Worm (Caenorhabditis elegans) whole organism, midembryonic: ENCODE results near the gene syx-16.

Source experiments
- flt-1 ChIP-seq: fragments of 200-800 bp; sonication (Bioruptor generic); IDR thresholded peaks from 2 replicates; pipeline ENCODE4 v1.3.6; 2022; ENCODE audit warnings: missing genetic modification characterization, missing compliant biosample characterization
- ref-1 ChIP-seq: fragments of 200-800 bp; sonication (Bioruptor generic); conservative IDR thresholded peaks from 2 replicates; pipeline ENCODE4 v1.3.6; 2022; ENCODE audit warnings: missing genetic modification reagents, missing genetic modification characterization, missing compliant biosample characterization

DNA sequence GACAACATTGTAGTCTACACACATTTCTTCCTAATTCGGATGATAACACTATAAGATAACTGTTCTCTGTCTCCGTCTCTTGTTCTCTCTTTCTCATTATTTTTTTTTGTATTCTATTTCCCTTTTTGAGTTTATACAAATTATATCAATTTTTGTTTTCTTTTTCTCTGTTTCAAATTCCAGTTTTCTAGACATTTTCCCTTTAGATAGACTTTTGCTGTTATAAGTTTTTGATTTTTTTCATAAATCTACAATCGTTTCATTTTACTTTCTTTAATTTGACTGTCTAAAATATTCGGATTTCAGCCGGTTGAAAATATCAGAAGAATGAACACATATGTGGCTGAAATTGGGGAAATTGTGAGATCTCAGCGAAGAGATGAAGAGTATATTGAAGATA lies 27.2 kb upstream of the syx-16 start, which contains the start of gene prx-10:
- TF ChIP-seq ref-1 (GFP tag; lab: Robert Waterston, UW) (no peak), flt-1 (GFP tag; lab: Robert Waterston, UW) (no peak)
